Fruit fly (Drosophila melanogaster): ENCODE measurements around the gene CG10845.

The CG10845 gene

dm6 chr3R:24894419-24895206 is 6.3 kb upstream of the CG10845 start, which contains the start of the genes CG31121 and CG11069:
TSS of gene CG31121 (minus strand) at chr3R:24894605.
TSS of gene CG11069 (plus strand) at chr3R:24894742.
- TF ChIP-seq fd96Ca (GFP tag; IDR thresholded peaks at IDR 0.05) = 0 out of 3 replicates have a peak, but pooled peaks have one; percentile 48
- peak; percentile 46 for TF ChIP-seq EcR (GFP tag; optimal IDR thresholded peaks at IDR 0.05)
- no peak for TF ChIP-seq Pif1B (GFP tag; optimal IDR thresholded peaks at IDR 0.05)
- TF ChIP-seq Ets98B (GFP tag; IDR thresholded peaks at IDR 0.05) = peak; percentile 41; the same call in 1 of the 2 replicates
- TF ChIP-seq CG13204 (GFP tag; optimal IDR thresholded peaks at IDR 0.05) = peak; percentile 19

DNA sequence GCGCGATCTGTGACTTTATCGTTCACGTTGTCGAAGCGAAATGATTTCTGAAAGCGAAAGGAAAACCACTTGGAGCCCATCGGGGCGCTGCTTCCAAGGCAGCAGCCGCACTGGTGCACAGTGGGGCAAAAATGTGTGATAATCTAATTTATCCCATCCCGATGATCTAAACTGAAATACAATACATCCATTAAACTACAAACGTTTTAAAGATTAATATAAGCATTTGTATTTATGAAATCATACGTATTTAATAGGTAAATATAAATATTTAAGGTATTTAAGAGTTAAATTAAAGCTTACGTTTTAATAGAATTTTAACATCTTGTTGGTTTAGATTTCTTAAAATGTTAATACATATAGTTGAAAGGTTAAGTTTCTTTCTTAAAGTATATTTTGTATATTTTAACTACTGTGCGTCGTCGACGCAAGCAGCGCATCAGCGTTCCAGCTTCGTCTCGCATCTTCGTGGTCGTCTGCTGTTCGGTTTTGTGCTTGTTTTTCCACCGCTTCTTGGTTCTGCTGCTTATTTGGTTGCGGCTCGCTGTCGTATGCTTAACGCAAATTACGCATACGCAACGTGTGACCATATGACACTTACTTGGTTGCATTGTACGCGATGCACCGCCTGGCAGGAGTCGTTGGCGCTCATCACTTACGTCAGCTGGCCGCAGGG is 5.2 kb downstream of the CG10845 start, which contains the start of gene CG13643:
Gene CG13643 (minus strand): TSS at position 46 of the 676 bp plus-strand sequence.
- TF ChIP-seq EcR (GFP tag; optimal IDR thresholded peaks at IDR 0.05) (no peak), CG32121 (GFP tag; IDR thresholded peaks at IDR 0.05) (peak; percentile 56), CG17806 (tag; optimal IDR thresholded peaks at IDR 0.05) (no peak), D1 (tag; optimal IDR thresholded peaks at IDR 0.05) (no peak), CG4496 (GFP tag; IDR thresholded peaks at IDR 0.05) (peak; percentile 42; the same call in 1 of the 3 replicates), fd96Ca (GFP tag; IDR thresholded peaks at IDR 0.05) (no peak), CG8159 (tag; optimal IDR thresholded peaks at IDR 0.05) (peak; percentile 53), CG14655 (GFP tag; optimal IDR thresholded peaks at IDR 0.05) (peak; percentile 81), CG13204 (GFP tag; optimal IDR thresholded peaks at IDR 0.05) (no peak), CG9948 (tag; optimal IDR thresholded peaks at IDR 0.05) (no peak), CG10348 (GFP tag; IDR thresholded peaks at IDR 0.05) (no peak), Ets98B (GFP tag; IDR thresholded peaks at IDR 0.05) (peak; percentile 23; the same call in 1 of the 2 replicates), CG15710 (tag; optimal IDR thresholded peaks at IDR 0.05) (no peak), Pif1A (GFP tag; optimal IDR thresholded peaks at IDR 0.05) (peak; percentile 54), rn (GFP tag; IDR thresholded peaks at IDR 0.05) (no peak), Snoo (tag; optimal IDR thresholded peaks at IDR 0.05) (no peak), gl (tag; optimal IDR thresholded peaks at IDR 0.05) (no peak), CG34367 (tag; optimal IDR thresholded peaks at IDR 0.05) (no peak), Pif1B (GFP tag; optimal IDR thresholded peaks at IDR 0.05) (peak; percentile 51), CG8301 (tag; optimal IDR thresholded peaks at IDR 0.05) (peak; percentile 79), CG12605 (GFP tag; IDR thresholded peaks at IDR 0.05) (no peak)

- TF ChIP-seq CG8301 (tag; optimal IDR thresholded peaks at IDR 0.05) = peak; percentile 9
- peak; percentile 25; the same call in 1 of the 2 replicates for TF ChIP-seq Ets98B (GFP tag; IDR thresholded peaks at IDR 0.05)
- TF ChIP-seq EcR (GFP tag; optimal IDR thresholded peaks at IDR 0.05) = no peak
- no peak for TF ChIP-seq CG10348 (GFP tag; IDR thresholded peaks at IDR 0.05)
- no peak for TF ChIP-seq Pif1B (GFP tag; optimal IDR thresholded peaks at IDR 0.05)
- no peak for TF ChIP-seq D1 (tag; optimal IDR thresholded peaks at IDR 0.05)
- no peak for TF ChIP-seq gl (tag; optimal IDR thresholded peaks at IDR 0.05)
- peak; percentile 55; the same call in 1 of the 3 replicates for TF ChIP-seq CG4496 (GFP tag; IDR thresholded peaks at IDR 0.05)
- no peak for TF ChIP-seq CG14655 (GFP tag; optimal IDR thresholded peaks at IDR 0.05)
- TF ChIP-seq Pif1A (GFP tag; optimal IDR thresholded peaks at IDR 0.05) = no peak
- TF ChIP-seq CG13204 (GFP tag; optimal IDR thresholded peaks at IDR 0.05) = no peak
- TF ChIP-seq CG15710 (tag; optimal IDR thresholded peaks at IDR 0.05) = no peak
- TF ChIP-seq CG8159 (tag; optimal IDR thresholded peaks at IDR 0.05) = no peak
- TF ChIP-seq CG17806 (tag; optimal IDR thresholded peaks at IDR 0.05) = no peak
- TF ChIP-seq rn (GFP tag; IDR thresholded peaks at IDR 0.05) = no peak
- TF ChIP-seq CG32121 (GFP tag; IDR thresholded peaks at IDR 0.05) = peak; percentile 64
- peak; percentile 45; the same call in 1 of the 2 replicates for TF ChIP-seq CG12605 (GFP tag; IDR thresholded peaks at IDR 0.05)
- no peak for TF ChIP-seq CG9948 (tag; optimal IDR thresholded peaks at IDR 0.05)
- no peak for TF ChIP-seq CG34367 (tag; optimal IDR thresholded peaks at IDR 0.05)
- TF ChIP-seq fd96Ca (GFP tag; IDR thresholded peaks at IDR 0.05) = 0 out of 3 replicates have a peak, but pooled peaks have one; percentile 30
- no peak for TF ChIP-seq Snoo (tag; optimal IDR thresholded peaks at IDR 0.05)
Observed at dm6 chr3R:24906648-24907047, 5.7 kb downstream of the CG10845 start.

DNA sequence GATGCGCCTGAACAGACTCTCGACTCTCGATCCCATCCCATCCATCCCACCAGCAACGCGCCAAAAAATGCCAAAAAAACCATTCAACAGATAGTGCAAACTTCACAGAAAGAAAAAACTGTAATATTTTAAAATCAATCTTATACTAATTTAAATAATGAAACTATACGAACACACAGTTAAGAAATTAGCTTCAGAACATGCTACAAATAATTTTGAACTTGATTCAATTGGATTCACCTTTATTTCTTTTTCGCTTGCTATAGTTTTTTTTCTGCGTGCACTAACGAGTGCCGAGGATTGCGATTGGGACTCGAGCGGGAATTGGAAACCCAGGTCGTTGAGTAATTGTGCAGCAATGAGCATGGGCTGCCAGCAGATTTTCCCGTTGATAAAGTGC is 7.1 kb downstream of the CG10845 start:
- TF ChIP-seq CG9948 (tag; optimal IDR thresholded peaks at IDR 0.05) (no peak), fd96Ca (GFP tag; IDR thresholded peaks at IDR 0.05) (0 out of 3 replicates have a peak, but pooled peaks have one; percentile 34), gl (tag; optimal IDR thresholded peaks at IDR 0.05) (no peak), CG17806 (tag; optimal IDR thresholded peaks at IDR 0.05) (no peak), CG12605 (GFP tag; IDR thresholded peaks at IDR 0.05) (no peak), rn (GFP tag; IDR thresholded peaks at IDR 0.05) (no peak), EcR (GFP tag; optimal IDR thresholded peaks at IDR 0.05) (no peak), Snoo (tag; optimal IDR thresholded peaks at IDR 0.05) (no peak), CG34367 (tag; optimal IDR thresholded peaks at IDR 0.05) (no peak), CG13204 (GFP tag; optimal IDR thresholded peaks at IDR 0.05) (no peak), Pif1A (GFP tag; optimal IDR thresholded peaks at IDR 0.05) (no peak), CG32121 (GFP tag; IDR thresholded peaks at IDR 0.05) (peak; percentile 68), Ets98B (GFP tag; IDR thresholded peaks at IDR 0.05) (peak; percentile 66), D1 (tag; optimal IDR thresholded peaks at IDR 0.05) (no peak), CG8159 (tag; optimal IDR thresholded peaks at IDR 0.05) (no peak), CG14655 (GFP tag; optimal IDR thresholded peaks at IDR 0.05) (peak; percentile 28), CG10348 (GFP tag; IDR thresholded peaks at IDR 0.05) (no peak), CG15710 (tag; optimal IDR thresholded peaks at IDR 0.05) (no peak), CG4496 (GFP tag; IDR thresholded peaks at IDR 0.05) (no peak), Pif1B (GFP tag; optimal IDR thresholded peaks at IDR 0.05) (no peak), CG8301 (tag; optimal IDR thresholded peaks at IDR 0.05) (peak; percentile 38)

DNA sequence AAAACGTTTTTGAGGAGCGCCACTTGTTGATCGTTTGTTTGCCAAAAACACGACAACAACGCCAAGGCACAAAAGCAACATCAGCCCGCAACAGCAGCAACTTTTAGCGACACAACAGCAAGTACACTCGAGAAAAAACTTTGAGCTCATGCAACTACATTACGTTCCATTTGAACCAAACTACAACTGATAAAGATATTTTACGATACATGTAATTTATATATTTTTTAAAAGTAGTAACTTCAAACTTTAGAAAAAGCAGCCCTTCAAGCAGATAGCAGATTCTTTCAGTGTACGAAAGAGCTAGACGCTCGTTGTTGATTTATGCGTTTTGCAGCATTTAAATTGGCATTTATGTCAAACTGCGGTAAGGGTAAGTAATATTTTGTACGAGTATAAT is 9.2 kb downstream of the CG10845 start:
- TF ChIP-seq fd96Ca (GFP tag; IDR thresholded peaks at IDR 0.05) = peak; percentile 77; the same call in 2 of the 3 replicates
- peak; percentile 23 for TF ChIP-seq CG15710 (tag; optimal IDR thresholded peaks at IDR 0.05)
- TF ChIP-seq CG34367 (tag; optimal IDR thresholded peaks at IDR 0.05) = peak; percentile 2
- peak; percentile 87 for TF ChIP-seq CG32121 (GFP tag; IDR thresholded peaks at IDR 0.05)
- TF ChIP-seq CG8301 (tag; optimal IDR thresholded peaks at IDR 0.05) = peak; percentile 66
- no peak for TF ChIP-seq gl (tag; optimal IDR thresholded peaks at IDR 0.05)
- TF ChIP-seq Pif1B (GFP tag; optimal IDR thresholded peaks at IDR 0.05) = peak; percentile 50
- no peak for TF ChIP-seq Snoo (tag; optimal IDR thresholded peaks at IDR 0.05)
- TF ChIP-seq EcR (GFP tag; optimal IDR thresholded peaks at IDR 0.05) = no peak
- peak; percentile 39 for TF ChIP-seq CG8159 (tag; optimal IDR thresholded peaks at IDR 0.05)
- TF ChIP-seq CG9948 (tag; optimal IDR thresholded peaks at IDR 0.05) = no peak
- no peak for TF ChIP-seq CG10348 (GFP tag; IDR thresholded peaks at IDR 0.05)
- TF ChIP-seq CG14655 (GFP tag; optimal IDR thresholded peaks at IDR 0.05) = no peak
- TF ChIP-seq Pif1A (GFP tag; optimal IDR thresholded peaks at IDR 0.05) = no peak
- TF ChIP-seq CG12605 (GFP tag; IDR thresholded peaks at IDR 0.05) = peak; percentile 54; the same call in 1 of the 2 replicates
- TF ChIP-seq CG17806 (tag; optimal IDR thresholded peaks at IDR 0.05) = peak; percentile 41
- peak; percentile 86 for TF ChIP-seq CG4496 (GFP tag; IDR thresholded peaks at IDR 0.05)
- peak; percentile 86 for TF ChIP-seq Ets98B (GFP tag; IDR thresholded peaks at IDR 0.05)
- TF ChIP-seq CG13204 (GFP tag; optimal IDR thresholded peaks at IDR 0.05) = no peak
- peak; percentile 65 for TF ChIP-seq rn (GFP tag; IDR thresholded peaks at IDR 0.05)
- no peak for TF ChIP-seq D1 (tag; optimal IDR thresholded peaks at IDR 0.05)
